Worm (Caenorhabditis elegans) whole organism, late embryonic: ENCODE data around the gene adh-5.
"Not testable (repeated sequence)": the region's sequence is repeated elsewhere in the genome, so short reads cannot be mapped to it uniquely, and the experiment has no call there.

ENCODE experiments used
- C08G9.2 ChIP-seq: sonication (generic microtip); optimal IDR thresholded peaks from 2 replicates; lab custom pipeline; 2016; ENCODE audit warnings: mild to moderate bottlenecking, missing genetic modification characterization, moderate library complexity, missing compliant biosample characterization
- F13H6.1 ChIP-seq: sonication (generic microtip); optimal IDR thresholded peaks from 2 replicates; lab custom pipeline; 2016; ENCODE audit warnings: missing genetic modification characterization, missing compliant biosample characterization
- K02D7.2 ChIP-seq: sonication (generic microtip); optimal IDR thresholded peaks from 2 replicates; lab custom pipeline; 2017; ENCODE audit warnings: mild to moderate bottlenecking, missing genetic modification characterization, missing compliant biosample characterization
- Y22D7AL.16 ChIP-seq: sonication (generic microtip); optimal IDR thresholded peaks from 2 replicates; lab custom pipeline; 2016; ENCODE audit warnings: missing genetic modification characterization, missing compliant biosample characterization
- ahr-1 ChIP-seq: sonication (generic microtip); optimal IDR thresholded peaks from 2 replicates; lab custom pipeline; 2016; ENCODE audit warnings: missing genetic modification characterization, missing compliant biosample characterization
- ama-1 ChIP-seq: fragments of 150-350 bp; optimal IDR thresholded peaks from 2 replicates; lab custom pipeline; 2014
- ceh-19 ChIP-seq: fragments of 200-800 bp; sonication (Bioruptor generic); optimal IDR thresholded peaks from 2 replicates; lab custom pipeline; 2018; ENCODE audit warnings: mild to moderate bottlenecking, missing genetic modification characterization, missing compliant biosample characterization
- ceh-2 ChIP-seq: sonication (generic microtip); optimal IDR thresholded peaks from 2 replicates; lab custom pipeline; 2016; ENCODE audit warnings: missing genotype, missing genetic modification characterization, missing compliant biosample characterization
- ceh-22 ChIP-seq: sonication (generic microtip); optimal IDR thresholded peaks from 2 replicates; lab custom pipeline; 2017; ENCODE audit warnings: missing biosample characterization, missing genetic modification characterization
- ceh-24 ChIP-seq: sonication (generic microtip); optimal IDR thresholded peaks from 2 replicates; lab custom pipeline; 2016; ENCODE audit warnings: mild to moderate bottlenecking, missing genetic modification characterization, missing compliant biosample characterization
- ceh-31 ChIP-seq: sonication (generic microtip); optimal IDR thresholded peaks from 2 replicates; lab custom pipeline; 2016; ENCODE audit warnings: missing genetic modification characterization, missing compliant biosample characterization
- ceh-34 ChIP-seq: sonication (generic microtip); optimal IDR thresholded peaks from 2 replicates; lab custom pipeline; 2016; ENCODE audit warnings: mild to moderate bottlenecking, missing genetic modification characterization, missing compliant biosample characterization
- ceh-45 ChIP-seq: fragments of 200-800 bp; sonication (Bioruptor generic); IDR thresholded peaks from 2 replicates; pipeline ENCODE4 v1.3.6; 2022; ENCODE audit warnings: missing genetic modification reagents, missing genetic modification characterization, missing compliant biosample characterization
- dmd-4 ChIP-seq: sonication (generic microtip); optimal IDR thresholded peaks from 2 replicates; lab custom pipeline; 2016; ENCODE audit warnings: borderline replicate concordance, missing genetic modification characterization, missing compliant biosample characterization
- elt-2 ChIP-seq: sonication (generic microtip); optimal IDR thresholded peaks from 2 replicates; lab custom pipeline; 2016; ENCODE audit warnings: missing genetic modification reagents, missing genetic modification characterization, missing compliant biosample characterization
- elt-4 ChIP-seq: sonication (generic microtip); optimal IDR thresholded peaks from 2 replicates; lab custom pipeline; 2016; ENCODE audit warnings: missing genetic modification characterization, missing compliant biosample characterization
- fkh-10 ChIP-seq: fragments of 150-350 bp; optimal IDR thresholded peaks from 2 replicates; lab custom pipeline; 2014; ENCODE audit warnings: missing biosample characterization, missing genetic modification reagents, missing genetic modification characterization
- fkh-6 ChIP-seq: sonication (generic microtip); optimal IDR thresholded peaks from 2 replicates; lab custom pipeline; 2016; ENCODE audit warnings: missing genetic modification characterization, missing compliant biosample characterization
- hlh-15 ChIP-seq: sonication (generic microtip); optimal IDR thresholded peaks from 2 replicates; lab custom pipeline; 2016; ENCODE audit warnings: missing genetic modification characterization, missing compliant biosample characterization
- hlh-30 ChIP-seq: sonication (generic microtip); optimal IDR thresholded peaks from 2 replicates; lab custom pipeline; 2017; ENCODE audit warnings: antibody characterized with exemption, missing genetic modification characterization, missing compliant biosample characterization; ENCODE audit not compliant: insufficient read depth
- hlh-8 ChIP-seq: sonication (generic microtip); optimal IDR thresholded peaks from 2 replicates; lab custom pipeline; 2016; ENCODE audit warnings: missing genotype, missing genetic modification characterization, missing compliant biosample characterization
- lim-6 ChIP-seq: sonication (generic microtip); optimal IDR thresholded peaks from 2 replicates; lab custom pipeline; 2016; ENCODE audit warnings: missing genetic modification characterization, missing compliant biosample characterization
- madf-2 ChIP-seq: sonication (generic microtip); optimal IDR thresholded peaks from 2 replicates; lab custom pipeline; 2017; ENCODE audit warnings: missing genetic modification characterization, missing compliant biosample characterization
- nfya-1 ChIP-seq: sonication (generic microtip); optimal IDR thresholded peaks from 2 replicates; lab custom pipeline; 2017; ENCODE audit warnings: missing genetic modification characterization, mild to moderate bottlenecking, missing compliant biosample characterization, antibody characterized with exemption, moderate library complexity
- nhr-232 ChIP-seq: sonication (generic microtip); optimal IDR thresholded peaks from 2 replicates; lab custom pipeline; 2016; ENCODE audit warnings: missing genetic modification characterization, missing compliant biosample characterization
- npax-4 ChIP-seq: sonication (generic microtip); optimal IDR thresholded peaks from 2 replicates; lab custom pipeline; 2016; ENCODE audit warnings: missing genetic modification characterization, missing compliant biosample characterization
- pha-4 ChIP-seq: fragments of 150-350 bp; optimal IDR thresholded peaks from 2 replicates; lab custom pipeline; 2018; ENCODE audit warnings: missing biosample characterization, missing genetic modification reagents, missing genetic modification characterization
- rnt-1 ChIP-seq: sonication (generic microtip); optimal IDR thresholded peaks from 2 replicates; lab custom pipeline; 2016; ENCODE audit warnings: missing genetic modification characterization, missing compliant biosample characterization
- sox-2 ChIP-seq: fragments of 200-800 bp; sonication (Bioruptor generic); IDR thresholded peaks from 2 replicates; pipeline ENCODE4 v1.3.6; 2022; ENCODE audit warnings: missing genetic modification reagents, missing genetic modification characterization, missing compliant biosample characterization
- syd-9 ChIP-seq: sonication (generic microtip); optimal IDR thresholded peaks from 2 replicates; lab custom pipeline; 2016; ENCODE audit warnings: mild to moderate bottlenecking, missing genetic modification characterization, moderate library complexity, missing compliant biosample characterization
- tbx-2 ChIP-seq: sonication (generic microtip); optimal IDR thresholded peaks from 2 replicates; lab custom pipeline; 2016; ENCODE audit warnings: missing genetic modification characterization, missing compliant biosample characterization
- unc-3 ChIP-seq, 2 experiments: fragments of 200-800 bp in 1 of 2; sonication (Bioruptor generic) in 1 of 2; sonication (generic microtip) in 1 of 2; conservative IDR thresholded peaks in 1 of 2; optimal IDR thresholded peaks in 1 of 2; 2 replicates each; pipeline versions ENCODE4 v1.3.6 to Lab custom; 2016 to 2022; ENCODE audit warnings: missing compliant biosample characterization in 2 of 2, missing genetic modification characterization in 2 of 2, missing genetic modification reagents in 1 of 2
- unc-55 ChIP-seq: sonication (generic microtip); optimal IDR thresholded peaks from 2 replicates; lab custom pipeline; 2017; ENCODE audit warnings: missing biosample characterization, missing genetic modification reagents, missing genetic modification characterization
- ztf-16 ChIP-seq: sonication (generic microtip); optimal IDR thresholded peaks from 2 replicates; lab custom pipeline; 2017; ENCODE audit warnings: missing genetic modification characterization, missing compliant biosample characterization

The adh-5 gene

DNA sequence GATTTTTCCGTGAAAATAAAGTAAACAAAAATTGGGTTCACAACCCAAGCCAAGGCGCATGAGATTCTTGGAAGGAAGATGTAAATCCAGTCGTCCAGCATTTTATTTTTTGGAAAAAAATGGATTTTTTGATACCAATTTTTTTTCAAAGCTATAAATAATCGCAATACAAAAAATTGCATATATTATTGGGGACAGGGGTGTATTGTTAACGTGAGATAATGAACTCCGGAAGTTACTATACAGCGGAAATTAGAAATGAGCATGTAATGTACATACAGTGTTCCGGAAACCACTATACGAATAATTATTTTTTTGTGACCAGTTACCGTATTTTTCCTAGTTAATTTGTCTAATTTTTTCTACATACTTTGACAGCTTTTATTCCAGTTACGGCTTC, 27.2 kb upstream of the adh-5 start, which contains the start of gene srj-38:
srj-38 (minus strand) TSS at position 101 of the 400 bp plus-strand sequence.
- TF ChIP-seq ceh-31 (no peak), fkh-6 (tag; lab: Kevin White, UChicago) (no peak), nfya-1 (tag; lab: Kevin White, UChicago) (no peak), ahr-1 (no peak), ceh-24 (no peak), ceh-22 (tag; lab: Kevin White, UChicago) (no peak), hlh-15 (tag; lab: Kevin White, UChicago) (no peak), hlh-8 (tag; lab: Kevin White, UChicago) (no peak)

ce11 chrV:889216-889615, 22.4 kb upstream of the adh-5 start, which contains the start of gene T02B11.6:
TSS of gene T02B11.6 (minus strand) at chrV:889316.
- TF ChIP-seq ceh-2 (tag; lab: Kevin White, UChicago) = no peak
- TF ChIP-seq syd-9 (tag; lab: Kevin White, UChicago) = no peak
- no peak for TF ChIP-seq ceh-19 (GFP tag; lab: Kevin White, UChicago)
- no peak for TF ChIP-seq sox-2 (GFP tag; lab: Robert Waterston, UW)
- no peak for TF ChIP-seq unc-55 (GFP tag; lab: Kevin White, UChicago)
- no peak for TF ChIP-seq tbx-2 (tag; lab: Kevin White, UChicago)
- no peak for TF ChIP-seq C08G9.2
- no peak for TF ChIP-seq hlh-8 (tag; lab: Kevin White, UChicago)
- no peak for TF ChIP-seq F13H6.1 (tag; lab: Kevin White, UChicago)
- no peak for TF ChIP-seq ceh-34 (tag; lab: Kevin White, UChicago)
- no peak for TF ChIP-seq pha-4 (tag; lab: Kevin White, UChicago)
- no peak for TF ChIP-seq nfya-1 (tag; lab: Kevin White, UChicago)

DNA sequence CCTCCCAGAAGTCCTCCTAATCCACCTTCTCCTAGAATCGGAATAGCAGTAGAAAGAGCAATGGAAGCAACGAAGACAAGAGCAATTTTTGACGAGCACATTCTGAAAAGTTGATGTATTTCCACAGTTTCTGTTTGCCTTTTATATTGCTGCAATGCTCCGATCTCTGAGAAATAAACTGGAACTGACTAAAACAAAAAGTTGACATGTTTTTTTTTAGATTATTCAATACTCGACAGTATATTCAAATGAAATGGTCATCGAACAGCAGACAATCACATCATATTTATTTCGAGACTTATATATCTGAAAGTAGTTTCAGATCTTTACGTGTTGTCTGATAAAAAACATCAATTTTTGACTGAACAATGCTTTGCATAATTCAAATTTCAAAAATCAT, 21.2 kb upstream of the adh-5 start, which contains the start of gene srlf-21:
srlf-21 (minus strand) TSS at position 101 of the 400 bp plus-strand sequence.
- no peak for TF ChIP-seq elt-2 (tag; lab: Kevin White, UChicago)
- no peak for TF ChIP-seq Y22D7AL.16 (tag; lab: Kevin White, UChicago)
- TF ChIP-seq ceh-24 = no peak
- TF ChIP-seq npax-4 = no peak
- no peak for TF ChIP-seq dmd-4 (tag; lab: Kevin White, UChicago)
- TF ChIP-seq ama-1 = no peak
- no peak for TF ChIP-seq madf-2
- no peak for TF ChIP-seq ceh-34 (tag; lab: Kevin White, UChicago)
- TF ChIP-seq ztf-16 (tag; lab: Kevin White, UChicago) = no peak
- TF ChIP-seq fkh-10 (GFP tag; lab: Kevin White, UChicago) = no peak
- no peak for TF ChIP-seq K02D7.2 (tag; lab: Kevin White, UChicago)
- no peak for TF ChIP-seq ceh-45 (GFP tag; lab: Robert Waterston, UW)
- TF ChIP-seq hlh-30 (tag; lab: Kevin White, UChicago) = no peak
- no peak for TF ChIP-seq sox-2 (GFP tag; lab: Robert Waterston, UW)
- no peak for TF ChIP-seq rnt-1 (tag; lab: Kevin White, UChicago)
- no peak for TF ChIP-seq F13H6.1 (tag; lab: Kevin White, UChicago)

- TF ChIP-seq elt-2 (tag; lab: Kevin White, UChicago); ceh-24; ahr-1: not testable (repeated sequence)
Measured at ce11 chrV:890835-891234, 20.7 kb upstream of the adh-5 start, which contains the start of gene srlf-22. TSS of gene srlf-22 (plus strand) at chrV:891135.

DNA sequence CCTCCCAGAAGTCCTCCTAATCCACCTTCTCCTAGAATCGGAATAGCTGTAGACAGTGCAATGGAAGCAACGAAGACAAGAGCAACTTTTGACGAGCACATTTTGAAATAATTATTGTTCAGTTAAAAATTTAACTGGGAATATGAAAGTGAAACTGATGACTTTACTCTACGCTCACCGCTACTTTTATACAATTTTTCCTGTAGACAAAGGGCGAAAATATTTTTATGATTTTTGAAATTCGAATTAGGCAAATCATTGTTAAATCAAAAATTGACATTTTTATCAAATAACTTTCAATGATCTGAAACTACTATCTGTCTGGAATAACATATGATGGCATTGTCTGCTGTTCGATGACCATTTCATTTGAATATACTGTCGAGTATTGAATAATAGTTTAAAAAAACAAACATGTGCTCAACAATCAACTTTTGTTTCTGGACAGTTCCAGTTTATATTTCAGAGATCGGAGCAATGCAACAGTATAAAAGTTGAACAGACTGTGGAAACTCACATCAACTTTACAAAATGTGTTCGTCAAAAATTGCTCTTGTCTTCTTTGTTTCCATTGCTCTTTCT, 18.0 kb upstream of the adh-5 start, which contains the start of the genes srlf-23 and srlf-20:
srlf-23 (minus strand) TSS at position 101 of the 582 bp plus-strand sequence.
srlf-20 (plus strand) TSS at position 532 of the 582 bp plus-strand sequence.
- TF ChIP-seq unc-3 (GFP tag; conservative IDR thresholded peaks at IDR 0.05; lab: Robert Waterston, UW) (no peak), unc-3 (tag; optimal IDR thresholded peaks at IDR 0.05; lab: Kevin White, UChicago) (no peak), ceh-24 (no peak), nhr-232 (tag; lab: Kevin White, UChicago) (no peak), npax-4 (no peak), C08G9.2 (no peak), elt-4 (tag; lab: Kevin White, UChicago) (no peak), hlh-15 (tag; lab: Kevin White, UChicago) (no peak), lim-6 (tag; lab: Kevin White, UChicago) (no peak), elt-2 (tag; lab: Kevin White, UChicago) (no peak)
- TF ChIP-seq, all 69 proteins: peak for 0
